Fruit fly (Drosophila melanogaster) whole organism, wandering third instar larva: ENCODE measurements around the gene CG32110.
A peak's percentile ranks its signal among the peaks of the same experiment; 100 is the strongest.

ENCODE experiments used
- Abd-B ChIP-seq: fragments of >200 bp; optimal IDR thresholded peaks from 2 replicates; lab custom pipeline; 2017; ENCODE audit warnings: missing biosample characterization, missing genetic modification characterization
- CG9705 ChIP-seq: fragments of 200-800 bp; sonication (Bioruptor generic); optimal IDR thresholded peaks from 2 replicates; lab custom pipeline; 2018; ENCODE audit warnings: missing biosample characterization, mild to moderate bottlenecking, missing genetic modification characterization
- Hnf4 ChIP-seq: fragments of 200-800 bp; sonication (Bioruptor generic); optimal IDR thresholded peaks from 2 replicates; lab custom pipeline; 2016; ENCODE audit warnings: missing biosample characterization, mild to moderate bottlenecking, missing genetic modification characterization
- Jra ChIP-seq: sonication (Bioruptor generic); optimal IDR thresholded peaks from 2 replicates; lab custom pipeline; 2016; ENCODE audit warnings: missing biosample characterization, missing genetic modification characterization
- OdsH ChIP-seq: fragments of 200-800 bp; sonication (Bioruptor generic); optimal IDR thresholded peaks from 2 replicates; lab custom pipeline; 2016; ENCODE audit warnings: missing biosample characterization, mild to moderate bottlenecking, missing genetic modification characterization
- dsf ChIP-seq: sonication (Bioruptor generic); optimal IDR thresholded peaks from 2 replicates; lab custom pipeline; 2016; ENCODE audit warnings: missing biosample characterization, missing genetic modification characterization, borderline replicate concordance
- ey ChIP-seq: fragments of 200-800 bp; sonication (Bioruptor generic); optimal IDR thresholded peaks from 2 replicates; lab custom pipeline; 2016; ENCODE audit warnings: missing biosample characterization, missing genetic modification characterization
- h ChIP-seq: fragments of 200-800 bp; sonication (Bioruptor generic); optimal IDR thresholded peaks from 3 replicates; lab custom pipeline; 2016; ENCODE audit warnings: missing biosample characterization, mild to moderate bottlenecking, missing genetic modification characterization
- jim ChIP-seq: fragments of 175-275, 200-325 bp; sonication (Bioruptor generic); optimal IDR thresholded peaks from 2 replicates; lab custom pipeline; 2016; ENCODE audit warnings: missing biosample characterization, mild to moderate bottlenecking, missing genetic modification characterization
- lola ChIP-seq: fragments of >200 bp; optimal IDR thresholded peaks from 2 replicates; lab custom pipeline; 2017; ENCODE audit warnings: missing biosample characterization, missing genetic modification characterization
- psq ChIP-seq: fragments of 200-800 bp; sonication (Bioruptor generic); optimal IDR thresholded peaks from 3 replicates; lab custom pipeline; 2017; ENCODE audit warnings: missing biosample characterization, mild to moderate bottlenecking, missing genetic modification characterization, moderate library complexity
- rgr ChIP-seq: fragments of 200-800 bp; sonication (Bioruptor generic); optimal IDR thresholded peaks from 3 replicates; lab custom pipeline; 2016; ENCODE audit warnings: missing biosample characterization, mild to moderate bottlenecking, missing genetic modification characterization
- sv ChIP-seq: fragments of 200-800 bp; sonication (Bioruptor generic); optimal IDR thresholded peaks from 3 replicates; lab custom pipeline; 2016; ENCODE audit warnings: missing biosample characterization, missing genetic modification characterization
- usp ChIP-seq: fragments of >200 bp; optimal IDR thresholded peaks from 2 replicates; lab custom pipeline; 2017; ENCODE audit warnings: missing biosample characterization, missing genetic modification characterization

DNA sequence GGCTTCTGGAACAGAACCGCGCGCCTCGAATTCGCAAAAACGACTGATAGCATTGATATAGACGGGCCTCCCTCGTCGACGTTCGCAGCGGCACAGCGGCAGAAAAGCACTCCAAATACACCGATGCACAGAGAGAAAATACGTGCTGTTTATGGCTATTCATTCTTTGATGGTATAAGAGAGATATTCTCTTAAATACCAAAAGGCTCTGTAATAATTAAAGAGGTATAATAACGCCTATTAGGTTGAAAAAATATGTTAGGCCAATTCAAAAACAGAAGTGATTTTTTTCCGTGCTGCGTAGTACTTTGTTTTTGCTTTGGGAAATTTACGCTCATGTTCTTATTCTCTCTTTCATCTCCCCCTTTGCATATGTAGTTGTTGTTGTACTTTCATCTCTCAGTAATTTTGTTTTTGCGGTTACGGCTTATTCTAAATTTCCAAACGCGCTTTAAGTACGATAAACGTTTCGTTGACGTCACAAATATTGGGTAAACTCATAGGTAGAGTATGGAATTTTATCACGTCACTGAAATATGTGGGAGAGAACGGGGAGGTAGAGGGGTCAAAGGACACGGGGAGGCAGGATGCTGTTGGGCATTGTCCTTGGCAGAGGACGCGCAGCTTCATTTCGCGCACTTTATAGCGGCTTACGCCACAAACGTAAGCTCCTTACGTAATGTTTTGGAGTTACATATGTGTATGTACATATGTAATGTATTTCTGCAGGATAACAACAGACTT, 34.7 kb downstream of the CG32110 start, which contains the start of gene nebu:
- TF ChIP-seq jim (GFP tag; lab: Kevin White, UChicago) (peak; percentile 46), h (GFP tag; lab: Kevin White, UChicago) (peak; percentile 99), Hnf4 (peak; percentile 99), dsf (GFP tag; lab: Kevin White, UChicago) (peak; percentile 89), CG9705 (GFP tag; lab: Kevin White, UChicago) (peak; percentile 91), psq (GFP tag; lab: Kevin White, UChicago) (peak; percentile 97), OdsH (GFP tag; lab: Kevin White, UChicago) (peak; percentile 99), rgr (GFP tag; lab: Kevin White, UChicago) (peak; percentile 99), sv (GFP tag; lab: Kevin White, UChicago) (peak; percentile 98), ey (GFP tag; lab: Kevin White, UChicago) (peak; percentile 99), usp (GFP tag; lab: Kevin White, UChicago) (no peak), lola (GFP tag; lab: Kevin White, UChicago) (no peak), Abd-B (GFP tag; lab: Kevin White, UChicago) (no peak), Jra (GFP tag; lab: Kevin White, UChicago) (peak; percentile 97)
